Fruit fly (Drosophila melanogaster) S2 (cell line): ENCODE results near the gene CG7058.

Experiments
- CG8478 ChIP-seq: fragments of >200 bp; optimal IDR thresholded peaks from 2 replicates; lab custom pipeline; 2018
- CTCF ChIP-seq, 2 experiments: fragments of >200 bp; optimal IDR thresholded peaks; 2 replicates each; lab custom pipeline; 2018

DNA sequence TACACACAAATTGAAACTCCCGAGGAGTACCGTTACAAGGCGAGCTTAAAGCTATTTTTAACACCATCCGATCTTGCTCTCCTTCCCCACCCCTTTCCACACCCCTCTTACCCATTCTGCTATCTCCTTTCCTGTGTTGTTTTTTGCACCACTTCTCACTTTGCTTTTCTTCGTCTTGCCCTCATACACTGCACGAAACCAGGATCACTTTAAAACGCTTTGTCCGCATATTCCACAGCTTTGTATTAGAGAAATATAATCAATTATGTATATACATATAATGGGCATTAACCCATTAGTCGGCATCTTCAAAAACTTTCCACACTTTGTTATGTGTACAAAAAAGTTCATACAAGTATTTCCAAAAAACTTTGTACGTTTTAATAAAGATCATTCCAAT is 29.0 kb downstream of the CG7058 start:
- TF ChIP-seq CTCF (optimal IDR thresholded peaks at IDR 0.05; lab: Kevin White, UChicago): no peak
- no peak for TF ChIP-seq CG8478 (lab: Kevin White, UChicago)
